Worm (Caenorhabditis elegans): ENCODE data around the gene M70.2.

Gene M70.2

ce11 chrIV:2217260-2217659 lies 25.6 kb upstream of the M70.2 start (continued):
- TF ChIP-seq nhr-20 (tag; optimal IDR thresholded peaks at IDR 0.05), result peak; percentile 20
- TF ChIP-seq fkh-8 (tag; optimal IDR thresholded peaks at IDR 0.05), result no peak
- no peak for TF ChIP-seq Y116A8C.19 (tag; optimal IDR thresholded peaks at IDR 0.05; ENCODE audit: borderline replicate concordance)
- no peak for TF ChIP-seq ets-5 (GFP tag; IDR thresholded peaks at IDR 0.05)
- no peak for TF ChIP-seq aha-1 (tag; optimal IDR thresholded peaks at IDR 0.05)
- peak; percentile 52 for TF ChIP-seq nhr-71 (tag; optimal IDR thresholded peaks at IDR 0.05)
- TF ChIP-seq hlh-17 (GFP tag; optimal IDR thresholded peaks at IDR 0.05; ENCODE audit: borderline replicate concordance), result no peak
- no peak for TF ChIP-seq egl-13 (tag; optimal IDR thresholded peaks at IDR 0.05)
- TF ChIP-seq lin-13 (GFP tag; optimal IDR thresholded peaks at IDR 0.05), result no peak
- TF ChIP-seq xbp-1 (tag; optimal IDR thresholded peaks at IDR 0.05), result no peak
- no peak for TF ChIP-seq lsy-2 (tag; optimal IDR thresholded peaks at IDR 0.05)
- no peak for TF ChIP-seq efl-3 (GFP tag; optimal IDR thresholded peaks at IDR 0.05)
- TF ChIP-seq pag-3 (tag; optimal IDR thresholded peaks at IDR 0.05; ENCODE audit: borderline replicate concordance, insufficient read depth), result no peak
- no peak for TF ChIP-seq ceh-63 (GFP tag; optimal IDR thresholded peaks at IDR 0.05)
- no peak for TF ChIP-seq nhr-11 (tag; optimal IDR thresholded peaks at IDR 0.05)
- no peak for TF ChIP-seq C16A3.4 (tag; optimal IDR thresholded peaks at IDR 0.05)
- TF ChIP-seq nhr-12 (tag; optimal IDR thresholded peaks at IDR 0.05), result no peak
- no peak for TF ChIP-seq snu-23 (GFP tag; optimal IDR thresholded peaks at IDR 0.05)
- TF ChIP-seq lir-3 (tag; optimal IDR thresholded peaks at IDR 0.05; ENCODE audit: poor library complexity), result no peak
- no peak for TF ChIP-seq ceh-82 (tag; optimal IDR thresholded peaks at IDR 0.05)
- no peak; the same call in 1 of the 2 replicates for TF ChIP-seq nhr-19 (GFP tag; conservative IDR thresholded peaks at IDR 0.05)
- TF ChIP-seq nhr-28 (tag; optimal IDR thresholded peaks at IDR 0.05), result no peak
- TF ChIP-seq skn-1 (tag; optimal IDR thresholded peaks at IDR 0.05), result peak; percentile 41
- TF ChIP-seq dsc-1 (tag; optimal IDR thresholded peaks at IDR 0.05), result peak; percentile 37
- TF ChIP-seq tlp-1 (tag; optimal IDR thresholded peaks at IDR 0.05), result no peak
- no peak for TF ChIP-seq C34B4.2 (tag; optimal IDR thresholded peaks at IDR 0.05)
- TF ChIP-seq blmp-1 (tag; optimal IDR thresholded peaks at IDR 0.05), result no peak
- no peak for TF ChIP-seq nhr-90 (tag; optimal IDR thresholded peaks at IDR 0.05; ENCODE audit: poor library complexity)
- TF ChIP-seq egl-27 (tag; optimal IDR thresholded peaks at IDR 0.05), result no peak
- TF ChIP-seq nhr-76 (tag; optimal IDR thresholded peaks at IDR 0.05), result no peak
- TF ChIP-seq unc-98 (GFP tag; IDR thresholded peaks at IDR 0.05), result no peak
- TF ChIP-seq alr-1 (tag; optimal IDR thresholded peaks at IDR 0.05; ENCODE audit: borderline replicate concordance), result no peak
- TF ChIP-seq rnt-1 (tag; optimal IDR thresholded peaks at IDR 0.05), result peak; percentile 27

- TF ChIP-seq ces-1 (GFP tag; optimal IDR thresholded peaks at IDR 0.05), result no peak
- peak; percentile 99 for TF ChIP-seq fkh-8 (tag; optimal IDR thresholded peaks at IDR 0.05)
- peak; percentile 100 for TF ChIP-seq lin-14 (GFP tag; optimal IDR thresholded peaks at IDR 0.05)
- peak; percentile 79 for TF ChIP-seq fos-1 (tag; optimal IDR thresholded peaks at IDR 0.05)
- no peak for TF ChIP-seq pag-3 (tag; optimal IDR thresholded peaks at IDR 0.05; ENCODE audit: borderline replicate concordance, insufficient read depth)
- peak; percentile 52 for TF ChIP-seq aly-2 (tag; optimal IDR thresholded peaks at IDR 0.05)
- peak; percentile 21 for TF ChIP-seq lin-15B (tag; optimal IDR thresholded peaks at IDR 0.05)
- TF ChIP-seq nhr-84 (tag; optimal IDR thresholded peaks at IDR 0.05), result no peak
- TF ChIP-seq unc-30 (tag; optimal IDR thresholded peaks at IDR 0.05), result no peak
- TF ChIP-seq ceh-82 (tag; optimal IDR thresholded peaks at IDR 0.05), result peak; percentile 76 to 94 (median 90)
- peak; percentile 90 to 92 for TF ChIP-seq lsy-2 (tag; optimal IDR thresholded peaks at IDR 0.05)
- TF ChIP-seq ets-5 (GFP tag; IDR thresholded peaks at IDR 0.05), result no peak
- TF ChIP-seq vab-15 (tag; optimal IDR thresholded peaks at IDR 0.05), result peak; percentile 59
- TF ChIP-seq irx-1 (tag; optimal IDR thresholded peaks at IDR 0.05), result peak; percentile 98
- TF ChIP-seq aha-1 (tag; optimal IDR thresholded peaks at IDR 0.05), result peak; percentile 90
- peak; percentile 98 for TF ChIP-seq tbx-2 (tag; optimal IDR thresholded peaks at IDR 0.05)
- peak; percentile 42 for TF ChIP-seq nhr-12 (tag; optimal IDR thresholded peaks at IDR 0.05)
- peak; percentile 95 for TF ChIP-seq efl-3 (GFP tag; optimal IDR thresholded peaks at IDR 0.05)
- peak; percentile 96 for TF ChIP-seq zip-4 (GFP tag; optimal IDR thresholded peaks at IDR 0.05)
- peak; percentile 92 for TF ChIP-seq nhr-77 (tag; optimal IDR thresholded peaks at IDR 0.05)
- TF ChIP-seq fkh-10 (GFP tag; optimal IDR thresholded peaks at IDR 0.05), result peak; percentile 86
- TF ChIP-seq nhr-19 (GFP tag; conservative IDR thresholded peaks at IDR 0.05), result peak; percentile 98
- TF ChIP-seq nhr-71 (tag; optimal IDR thresholded peaks at IDR 0.05), result peak; percentile 100
- TF ChIP-seq C16A3.4 (tag; optimal IDR thresholded peaks at IDR 0.05), result peak; percentile 80
- TF ChIP-seq ceh-88 (GFP tag; IDR thresholded peaks at IDR 0.05), result peak; percentile 93
- peak; percentile 99 for TF ChIP-seq swsn-7 (tag; optimal IDR thresholded peaks at IDR 0.05)
- TF ChIP-seq mef-2 (tag; optimal IDR thresholded peaks at IDR 0.05), result peak; percentile 77
- peak; percentile 96 for TF ChIP-seq jun-1 (tag; optimal IDR thresholded peaks at IDR 0.05)
- peak; percentile 97 for TF ChIP-seq egl-13 (tag; optimal IDR thresholded peaks at IDR 0.05)
- TF ChIP-seq zag-1 (tag; optimal IDR thresholded peaks at IDR 0.05), result no peak
Measured at ce11 chrIV:2219334-2219755, 23.5 kb upstream of the M70.2 start.

Data from whole organism, L1 larva.